Fruit fly (Drosophila melanogaster): Measurements from ENCODE around the gene Ndc1.

Gene Ndc1

DNA sequence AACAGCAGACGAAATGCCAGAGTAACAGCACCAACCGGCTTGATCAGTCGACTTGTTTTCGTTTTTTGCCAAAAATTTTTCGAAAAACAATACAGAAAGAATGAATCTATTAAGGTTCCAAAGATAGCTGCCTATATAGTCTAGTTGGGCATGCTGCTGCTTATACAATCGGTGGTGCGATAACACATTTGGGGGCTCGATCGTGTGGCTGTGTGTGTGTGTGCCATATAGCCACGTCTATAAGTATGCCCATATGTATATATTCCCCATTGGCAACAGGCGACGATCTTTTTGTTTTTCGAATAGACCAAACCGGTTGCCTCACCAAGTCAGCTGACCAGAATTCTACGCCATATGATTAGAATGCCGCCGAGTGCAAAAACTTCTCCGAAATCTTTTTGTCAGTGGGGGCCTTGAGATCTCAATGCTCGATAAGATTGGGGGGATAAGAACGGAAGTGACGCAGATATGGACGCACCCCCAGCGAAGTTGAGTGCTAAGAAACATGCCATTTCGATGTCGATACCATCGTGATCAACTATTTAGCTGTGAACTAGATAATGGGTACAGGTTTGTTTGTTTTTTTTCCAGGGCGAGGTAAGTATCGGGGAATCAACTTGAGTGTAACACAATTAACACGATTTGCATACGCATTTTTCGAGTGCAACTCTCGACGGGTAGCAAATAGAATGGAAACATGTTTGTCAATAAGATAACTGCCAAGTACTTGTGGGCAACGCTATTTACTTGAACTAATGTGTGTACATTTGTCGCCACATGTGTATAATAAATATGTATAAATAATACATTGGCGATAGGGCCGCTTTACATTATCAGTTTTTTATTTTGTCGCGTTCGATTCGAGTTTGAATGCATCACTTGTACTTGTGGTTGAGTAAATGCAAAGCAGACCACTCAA is 16.0 kb downstream of the Ndc1 start (continued):
- peak; percentile 71 for TF ChIP-seq CG4854 (GFP tag; optimal IDR thresholded peaks at IDR 0.05)
- peak; percentile 86; the same call in 1 of the 2 replicates for TF ChIP-seq chm (GFP tag; IDR thresholded peaks at IDR 0.05)
- peak; percentile 39 for TF ChIP-seq Atf3 (GFP tag; optimal IDR thresholded peaks at IDR 0.05)
- TF ChIP-seq MBD-R2 (GFP tag; IDR thresholded peaks at IDR 0.05), result peak; percentile 40; the same call in 1 of the 2 replicates
- peak; percentile 91 for TF ChIP-seq CG13296 (GFP tag; optimal IDR thresholded peaks at IDR 0.05)
- peak; percentile 91 for TF ChIP-seq Kr (GFP tag; optimal IDR thresholded peaks at IDR 0.05)
- peak; percentile 57 for TF ChIP-seq kah (GFP tag; optimal IDR thresholded peaks at IDR 0.05)
- peak; percentile 77 for TF ChIP-seq CG13424 (tag; optimal IDR thresholded peaks at IDR 0.05)
- no peak for TF ChIP-seq disco-r (GFP tag; optimal IDR thresholded peaks at IDR 0.05)
- peak; percentile 14 for TF ChIP-seq CG31388 (GFP tag; optimal IDR thresholded peaks at IDR 0.05)
- no peak for TF ChIP-seq CG7357 (GFP tag; IDR thresholded peaks at IDR 0.05)
- peak; percentile 78; the same call in 1 of the 2 replicates for TF ChIP-seq HLH3B (GFP tag; IDR thresholded peaks at IDR 0.05)
- TF ChIP-seq cad (GFP tag; optimal IDR thresholded peaks at IDR 0.05), result no peak
- peak; percentile 51 for TF ChIP-seq CHES-1-like (GFP tag; optimal IDR thresholded peaks at IDR 0.05)
- peak; percentile 72 for TF ChIP-seq stc (GFP tag; IDR thresholded peaks at IDR 0.05)
- TF ChIP-seq gce (GFP tag; IDR thresholded peaks at IDR 0.05), result peak; percentile 89
- no peak for TF ChIP-seq Scr (GFP tag; IDR thresholded peaks at IDR 0.05; ENCODE audit: partially characterized antibody)
- TF ChIP-seq btn (GFP tag; optimal IDR thresholded peaks at IDR 0.05), result peak; percentile 25
- no peak for TF ChIP-seq row (GFP tag; IDR thresholded peaks at IDR 0.05)
- peak; percentile 60 for TF ChIP-seq CG4820 (GFP tag; optimal IDR thresholded peaks at IDR 0.05)
- TF ChIP-seq tin (GFP tag; optimal IDR thresholded peaks at IDR 0.05), result peak; percentile 34
- peak; percentile 9 for TF ChIP-seq CG12155 (GFP tag; optimal IDR thresholded peaks at IDR 0.05)
- TF ChIP-seq Ptx1 (GFP tag; IDR thresholded peaks at IDR 0.05), result no peak; the same call in 1 of the 2 replicates
- no peak for TF ChIP-seq sens-2 (GFP tag; IDR thresholded peaks at IDR 0.05)
- TF ChIP-seq ssp (GFP tag; IDR thresholded peaks at IDR 0.05), result peak; percentile 38; the same call in 1 of the 2 replicates
- peak; percentile 34 for TF ChIP-seq CG17802 (tag; optimal IDR thresholded peaks at IDR 0.05)
- TF ChIP-seq CG7963 (GFP tag; IDR thresholded peaks at IDR 0.05; ENCODE audit: partially characterized antibody), result no peak
- TF ChIP-seq Nf-YA (GFP tag; IDR thresholded peaks at IDR 0.05), result peak; percentile 63; the same call in 1 of the 2 replicates
- TF ChIP-seq CTCF (GFP tag; optimal IDR thresholded peaks at IDR 0.05), result peak; percentile 30
- no peak for TF ChIP-seq wdn (GFP tag; IDR thresholded peaks at IDR 0.05)
- no peak for TF ChIP-seq Gug (GFP tag; IDR thresholded peaks at IDR 0.05)
- TF ChIP-seq ttk (GFP tag; IDR thresholded peaks at IDR 0.05), result no peak
- TF ChIP-seq CG3407 (GFP tag; optimal IDR thresholded peaks at IDR 0.05), result peak; percentile 95
- TF ChIP-seq CG9932 (GFP tag; IDR thresholded peaks at IDR 0.05), result peak; percentile 28; the same call in 1 of the 2 replicates
- TF ChIP-seq Dip2 (GFP tag; IDR thresholded peaks at IDR 0.05), result no peak
- TF ChIP-seq Aef1 (GFP tag; IDR thresholded peaks at IDR 0.05), result no peak
- TF ChIP-seq CG2712 (tag; optimal IDR thresholded peaks at IDR 0.05), result peak; percentile 73
- TF ChIP-seq sd (tag; optimal IDR thresholded peaks at IDR 0.05), result peak; percentile 60
- TF ChIP-seq CG1529 (GFP tag; optimal IDR thresholded peaks at IDR 0.05), result peak; percentile 91
- peak; percentile 44 for TF ChIP-seq CG30403 (GFP tag; optimal IDR thresholded peaks at IDR 0.05)
- peak; percentile 80 for TF ChIP-seq schlank (tag; optimal IDR thresholded peaks at IDR 0.05)
- TF ChIP-seq Xbp1 (GFP tag; optimal IDR thresholded peaks at IDR 0.05), result no peak
- TF ChIP-seq pb (GFP tag; optimal IDR thresholded peaks at IDR 0.05), result no peak
- peak; percentile 57 for TF ChIP-seq CG14441 (GFP tag; IDR thresholded peaks at IDR 0.05)
- TF ChIP-seq ERR (GFP tag; optimal IDR thresholded peaks at IDR 0.05), result no peak
- TF ChIP-seq gcm (GFP tag; optimal IDR thresholded peaks at IDR 0.05), result peak; percentile 89
- peak; percentile 60; the same call in 2 of the 3 replicates for TF ChIP-seq ase (GFP tag; IDR thresholded peaks at IDR 0.05)
- TF ChIP-seq CG6683 (GFP tag; optimal IDR thresholded peaks at IDR 0.05), result peak; percentile 72
- TF ChIP-seq Dfd (GFP tag; optimal IDR thresholded peaks at IDR 0.05), result no peak
- peak; percentile 90 for TF ChIP-seq CG10431 (GFP tag; optimal IDR thresholded peaks at IDR 0.05)
- no peak for TF ChIP-seq Tbp (GFP tag; optimal IDR thresholded peaks at IDR 0.05)
